Worm (Caenorhabditis elegans): ENCODE data around the gene ril-1.

ce11 chrV:14504120-14504519 is 19.8 kb downstream of the ril-1 start:
- TF ChIP-seq lin-32 (GFP tag; optimal IDR thresholded peaks at IDR 0.05), result no peak
- TF ChIP-seq mab-5 (tag; optimal IDR thresholded peaks at IDR 0.05), result no peak
- TF ChIP-seq mep-1 (tag; optimal IDR thresholded peaks at IDR 0.05), result no peak
- no peak for TF ChIP-seq elt-1 (tag; optimal IDR thresholded peaks at IDR 0.05; ENCODE audit: borderline replicate concordance, insufficient read depth)
- TF ChIP-seq unc-62 (GFP tag; optimal IDR thresholded peaks at IDR 0.05), result no peak
- TF ChIP-seq flh-1 (GFP tag; optimal IDR thresholded peaks at IDR 0.05), result no peak
- no peak for TF ChIP-seq ces-1 (GFP tag; optimal IDR thresholded peaks at IDR 0.05)
- no peak for TF ChIP-seq lin-13 (tag; optimal IDR thresholded peaks at IDR 0.05)
